Fruit fly (Drosophila melanogaster) Kc167 (cell line): ENCODE data around the gene CG14609.

Experiments
- Myc ChIP-seq: fragments of >200 bp; optimal IDR thresholded peaks from 2 replicates; lab custom pipeline; 2017; ENCODE audit warnings: missing external identifiers
- Sin3A ChIP-seq: fragments of >200 bp; optimal IDR thresholded peaks from 2 replicates; lab custom pipeline; 2018; ENCODE audit warnings: missing external identifiers
- h ChIP-seq: fragments of >200 bp; optimal IDR thresholded peaks from 3 replicates; lab custom pipeline; 2018; ENCODE audit warnings: missing external identifiers
- insv ChIP-seq: fragments of >200 bp; optimal IDR thresholded peaks from 3 replicates; lab custom pipeline; 2018; ENCODE audit warnings: missing external identifiers
- psq ChIP-seq: fragments of >200 bp; optimal IDR thresholded peaks from 2 replicates; lab custom pipeline; 2017; ENCODE audit warnings: missing external identifiers
- ttk ChIP-seq: sonication (Bioruptor generic); optimal IDR thresholded peaks from 2 replicates; lab custom pipeline; 2017; ENCODE audit warnings: missing external identifiers

CG14609 gene

DNA sequence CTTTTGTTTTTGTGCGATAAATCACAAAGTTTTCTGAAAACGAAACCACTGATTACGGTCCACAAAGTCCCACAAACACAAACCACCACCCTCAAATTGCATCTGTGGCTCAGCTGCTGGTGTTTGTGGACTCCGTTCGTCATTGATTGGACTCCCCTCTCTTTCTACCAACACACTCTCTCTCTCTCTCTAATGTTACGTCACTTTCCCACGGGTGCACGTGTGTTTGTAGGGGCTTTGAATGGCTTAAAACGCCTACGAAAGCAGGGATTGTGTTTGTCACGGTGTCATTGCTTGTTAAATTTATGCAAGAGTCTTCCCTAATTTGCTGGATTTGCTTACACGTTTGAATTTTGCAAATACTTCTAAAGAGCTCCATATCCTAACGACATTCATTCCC, 12.8 kb upstream of the CG14609 start:
- no peak for TF ChIP-seq Sin3A (lab: Kevin White, UChicago)
- no peak for TF ChIP-seq psq
- TF ChIP-seq Myc (lab: Kevin White, UChicago) = no peak
- TF ChIP-seq insv (lab: Kevin White, UChicago) = no peak
- no peak for TF ChIP-seq ttk (lab: Kevin White, UChicago)

DNA sequence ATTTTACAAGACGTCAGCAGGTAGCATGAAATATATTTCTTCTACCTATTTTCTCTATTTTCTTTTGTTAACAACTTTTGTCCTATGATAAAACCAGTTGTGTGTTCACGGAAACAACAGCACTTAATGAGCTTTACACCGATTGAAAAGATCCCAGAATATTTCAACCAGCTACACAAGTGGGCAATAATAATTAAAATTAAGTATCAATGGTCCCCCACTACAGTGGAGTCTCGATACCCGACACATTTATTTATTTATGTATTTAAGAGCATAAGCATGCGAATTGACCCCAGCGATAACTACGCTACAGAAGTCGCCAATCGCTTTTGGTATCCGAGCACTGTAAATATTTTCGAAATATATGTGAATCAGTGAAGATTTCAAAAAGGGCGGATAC, 12.1 kb upstream of the CG14609 start:
- TF ChIP-seq insv (lab: Kevin White, UChicago) = no peak
- TF ChIP-seq psq = no peak
- no peak for TF ChIP-seq h
- no peak for TF ChIP-seq Myc (lab: Kevin White, UChicago)
- TF ChIP-seq Sin3A (lab: Kevin White, UChicago) = no peak
- no peak for TF ChIP-seq ttk (lab: Kevin White, UChicago)

DNA sequence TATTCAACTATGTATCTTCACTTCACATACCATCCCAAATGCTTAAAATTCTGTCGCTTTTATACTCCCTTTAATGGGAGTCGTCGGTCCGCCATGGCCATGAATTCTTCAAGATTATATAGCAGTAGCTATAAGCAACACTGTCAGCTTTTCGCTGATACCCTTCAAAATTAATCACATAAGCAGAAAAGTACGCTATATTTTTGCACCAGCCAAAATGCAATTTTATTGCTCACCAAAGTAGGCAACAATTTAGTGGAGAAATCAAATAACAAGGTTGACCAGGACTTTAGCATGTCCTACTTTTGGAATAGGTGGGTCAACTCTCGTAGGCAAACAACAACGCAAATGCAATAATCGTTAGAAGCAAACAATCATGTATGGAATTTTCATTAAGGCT, 921 bp upstream of the CG14609 start:
- TF ChIP-seq Myc (lab: Kevin White, UChicago) (no peak), psq (no peak), insv (lab: Kevin White, UChicago) (no peak), h (no peak), ttk (lab: Kevin White, UChicago) (no peak), Sin3A (lab: Kevin White, UChicago) (no peak)

DNA sequence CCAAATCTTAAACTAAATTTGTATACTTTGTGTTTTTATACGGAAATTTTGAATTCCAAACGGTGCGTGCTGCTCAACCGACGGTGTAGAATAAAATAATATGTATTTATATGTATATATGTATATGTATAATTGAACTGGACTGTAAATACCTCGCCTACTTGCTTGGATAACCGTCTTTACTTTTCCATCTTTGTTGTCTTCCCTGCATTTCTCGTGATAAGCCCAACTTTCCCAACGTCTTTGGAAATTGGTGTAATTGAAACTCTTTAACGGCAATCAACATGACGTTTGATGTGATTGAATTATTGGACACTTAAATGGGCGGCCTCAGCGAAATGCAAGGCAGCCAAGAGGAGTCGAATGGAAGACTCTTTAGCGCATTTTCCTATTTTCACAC, 7.6 kb downstream of the CG14609 start, which contains the start of gene CG1288:
Gene CG1288, minus strand, starts transcription at position 101 of the 400 bp plus-strand sequence.
- no peak for TF ChIP-seq Myc (lab: Kevin White, UChicago)
- no peak for TF ChIP-seq ttk (lab: Kevin White, UChicago)
- TF ChIP-seq insv (lab: Kevin White, UChicago) = no peak
- TF ChIP-seq Sin3A (lab: Kevin White, UChicago) = no peak
- TF ChIP-seq h = no peak
- no peak for TF ChIP-seq psq

DNA sequence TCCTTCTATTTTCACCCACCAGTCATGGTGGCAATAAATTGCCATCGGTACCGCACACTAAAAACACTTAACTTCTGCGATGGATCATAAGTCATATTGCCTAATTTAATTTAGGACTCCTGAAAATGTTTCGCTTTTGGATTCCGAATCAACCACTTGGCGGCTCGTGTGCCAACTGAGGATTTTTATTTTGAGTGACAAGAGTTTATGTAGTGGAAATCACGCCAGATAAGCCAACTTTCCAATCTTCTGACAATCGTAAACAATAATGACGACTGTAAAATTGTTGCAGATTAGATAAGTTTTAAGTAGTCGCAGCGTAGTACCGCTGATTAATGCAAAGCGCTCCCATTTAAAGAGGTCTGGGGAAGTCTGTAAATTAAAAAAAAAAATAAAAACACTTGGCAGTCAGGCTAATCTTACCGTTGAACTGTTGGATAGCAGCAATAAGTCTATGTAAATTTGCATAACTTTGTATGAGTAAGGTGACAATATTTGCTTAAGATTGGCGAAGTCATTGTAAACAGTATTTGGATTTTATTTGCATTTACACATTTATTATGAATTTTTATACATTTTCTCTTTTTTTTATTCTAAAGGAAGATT, 16.3 kb downstream of the CG14609 start, which contains the start of gene CG14606:
Gene CG14606, minus strand, starts transcription at position 160 of the 606 bp plus-strand sequence.
- no peak for TF ChIP-seq insv (lab: Kevin White, UChicago)
- TF ChIP-seq psq = no peak
- TF ChIP-seq ttk (lab: Kevin White, UChicago) = no peak
- TF ChIP-seq Sin3A (lab: Kevin White, UChicago) = no peak
- TF ChIP-seq h = no peak
- TF ChIP-seq Myc (lab: Kevin White, UChicago) = no peak

DNA sequence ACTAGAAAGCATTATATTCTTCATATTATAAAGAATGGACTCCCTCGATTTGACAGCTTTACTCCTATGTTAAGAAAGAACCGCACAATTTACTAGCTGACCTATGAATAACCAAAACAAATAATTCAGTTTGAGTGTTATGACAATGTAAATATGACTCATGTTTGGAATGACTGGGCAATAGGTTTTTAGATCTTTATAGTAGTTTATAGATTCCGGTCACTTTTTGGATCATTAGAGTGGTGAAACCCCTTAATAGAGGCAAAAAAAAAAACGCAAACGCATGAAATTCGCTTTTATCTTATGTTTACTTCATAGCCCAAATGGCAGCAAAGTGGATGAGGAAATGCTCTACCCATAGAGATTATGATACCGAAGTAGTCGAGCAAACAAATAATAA, 18.8 kb downstream of the CG14609 start, which contains the start of gene CG14605:
Gene CG14605, minus strand, starts transcription at position 101 of the 400 bp plus-strand sequence.
- no peak for TF ChIP-seq ttk (lab: Kevin White, UChicago)
- TF ChIP-seq insv (lab: Kevin White, UChicago) = no peak
- TF ChIP-seq Myc (lab: Kevin White, UChicago) = no peak

DNA sequence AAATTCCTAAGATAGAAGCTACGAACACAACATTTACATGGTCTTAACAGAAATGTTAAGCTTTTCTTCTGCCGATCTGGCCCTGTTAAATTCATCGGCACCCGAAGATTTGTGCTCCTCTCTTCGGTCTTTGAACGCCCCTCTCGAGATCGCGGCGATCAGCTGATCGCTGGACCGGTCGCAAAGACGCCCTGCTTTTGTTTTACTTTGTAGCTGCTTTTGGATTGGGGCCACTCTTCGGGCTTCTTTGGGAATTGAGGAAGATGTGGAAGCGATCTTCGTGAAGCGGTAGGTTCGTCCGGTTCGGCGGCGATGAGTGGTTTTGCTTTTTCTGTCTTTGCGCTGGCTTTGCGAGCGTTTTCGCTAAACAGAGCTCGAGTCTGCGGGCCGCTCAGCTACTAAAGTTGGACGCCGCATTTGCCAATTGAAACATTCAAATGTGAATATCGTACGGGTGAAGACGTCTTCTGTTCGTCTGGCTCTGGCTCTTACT, 23.2 kb downstream of the CG14609 start, which contains the start of gene thw:
Gene thw, plus strand, starts transcription at position 443 of the 493 bp plus-strand sequence.
- TF ChIP-seq Myc (lab: Kevin White, UChicago) (no peak), insv (lab: Kevin White, UChicago) (no peak), Sin3A (lab: Kevin White, UChicago) (no peak), ttk (lab: Kevin White, UChicago) (no peak), psq (no peak), h (no peak)

DNA sequence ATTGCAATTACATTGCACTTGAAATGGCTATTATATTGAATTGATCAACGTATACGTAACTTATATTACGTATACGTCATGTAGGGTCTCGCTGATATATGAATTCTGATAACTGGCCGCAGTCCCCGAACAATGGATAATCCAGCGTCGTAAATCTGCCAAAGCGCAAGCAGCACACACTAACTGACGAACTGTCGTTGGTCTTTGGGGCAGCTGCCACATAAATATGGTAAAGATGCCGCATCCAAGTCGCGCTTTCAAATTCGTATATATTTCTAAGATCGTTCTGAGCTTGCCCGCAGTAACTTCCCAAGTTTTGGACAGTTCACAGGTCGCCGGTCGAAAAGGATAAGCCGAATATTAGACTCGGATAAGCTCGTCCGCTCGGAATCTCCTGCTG, 40.7 kb downstream of the CG14609 start, which contains the start of gene CG14607:
Gene CG14607, plus strand, starts transcription at position 301 of the 400 bp plus-strand sequence.
- no peak for TF ChIP-seq ttk (lab: Kevin White, UChicago)
- no peak for TF ChIP-seq h
- no peak for TF ChIP-seq Myc (lab: Kevin White, UChicago)
- no peak for TF ChIP-seq psq
- TF ChIP-seq Sin3A (lab: Kevin White, UChicago) = no peak
- no peak for TF ChIP-seq insv (lab: Kevin White, UChicago)

DNA sequence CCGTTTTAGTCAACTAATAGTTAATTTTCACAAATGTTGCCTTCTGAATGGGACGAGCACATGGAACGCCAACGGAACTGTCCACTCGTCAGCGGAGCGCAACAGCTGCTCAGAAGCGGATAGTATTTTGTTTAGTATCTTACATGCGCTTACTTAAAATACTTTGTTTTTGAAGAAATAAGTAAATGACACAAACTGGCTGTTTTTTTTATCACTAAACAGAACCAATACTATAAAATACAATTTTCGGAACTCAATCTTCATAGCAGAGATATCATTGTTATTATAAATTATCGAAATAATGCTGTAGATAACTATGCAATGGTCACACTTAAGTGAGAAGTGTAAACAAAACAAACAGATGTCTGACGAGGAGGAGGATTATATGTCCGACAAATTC, 46.1 kb downstream of the CG14609 start, which contains the start of the genes Noc3 and CG10053:
Gene Noc3, minus strand, starts transcription at position 81 of the 400 bp plus-strand sequence.
Gene CG10053, plus strand, starts transcription at position 202 of the 400 bp plus-strand sequence.
- no peak for TF ChIP-seq h
- no peak for TF ChIP-seq ttk (lab: Kevin White, UChicago)
- TF ChIP-seq Myc (lab: Kevin White, UChicago) = no peak
- no peak for TF ChIP-seq insv (lab: Kevin White, UChicago)
- TF ChIP-seq psq = no peak
- no peak for TF ChIP-seq Sin3A (lab: Kevin White, UChicago)

DNA sequence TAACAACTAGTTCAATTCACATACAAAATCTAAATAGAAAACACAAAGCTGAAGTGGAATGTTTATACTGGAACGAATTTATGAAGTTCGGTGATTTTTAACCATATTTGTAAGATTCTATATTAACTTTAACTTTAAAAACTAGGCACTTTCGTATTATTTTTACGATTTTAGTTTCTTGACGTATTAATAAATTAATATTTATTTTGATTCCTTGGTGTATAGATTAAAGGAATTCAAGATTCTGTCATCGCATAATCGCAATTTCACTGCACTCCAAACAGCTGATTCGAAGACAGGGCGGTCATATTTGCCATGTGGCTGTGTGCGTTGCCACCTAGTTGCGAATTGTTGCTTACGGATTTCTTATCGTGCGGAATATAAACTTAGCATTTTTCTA, 48.7 kb downstream of the CG14609 start, which contains the start of the genes CG1227 and Dtwd2:
Gene CG1227, minus strand, starts transcription at position 279 of the 400 bp plus-strand sequence.
Gene Dtwd2, plus strand, starts transcription at position 336 of the 400 bp plus-strand sequence.
- TF ChIP-seq Myc (lab: Kevin White, UChicago) = no peak
- TF ChIP-seq psq = no peak
- TF ChIP-seq insv (lab: Kevin White, UChicago) = no peak
- TF ChIP-seq Sin3A (lab: Kevin White, UChicago) = no peak
- no peak for TF ChIP-seq h
- TF ChIP-seq ttk (lab: Kevin White, UChicago) = no peak

DNA sequence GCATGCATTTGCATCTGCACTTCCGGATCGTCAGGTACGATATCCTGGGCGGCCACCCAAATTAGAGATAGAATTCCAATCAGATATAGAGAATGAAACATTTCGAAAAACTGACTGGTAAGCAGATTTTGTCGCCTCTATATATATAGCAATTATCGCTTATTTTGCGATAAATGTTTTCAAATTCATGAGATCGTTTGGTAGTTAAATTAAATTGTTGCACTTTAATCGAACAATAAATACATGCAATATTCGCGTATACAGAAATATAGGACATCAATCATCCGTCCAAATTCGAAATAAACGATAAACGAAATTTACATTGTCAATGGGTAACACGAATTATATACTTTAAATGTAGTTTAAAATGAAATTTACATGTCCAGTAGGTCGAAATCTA, 51.1 kb downstream of the CG14609 start, which contains the start of gene Obp84a:
Gene Obp84a, minus strand, starts transcription at position 101 of the 400 bp plus-strand sequence.
- TF ChIP-seq Myc (lab: Kevin White, UChicago) = no peak
- no peak for TF ChIP-seq ttk (lab: Kevin White, UChicago)
- TF ChIP-seq insv (lab: Kevin White, UChicago) = no peak
- TF ChIP-seq psq = no peak
- no peak for TF ChIP-seq h
- no peak for TF ChIP-seq Sin3A (lab: Kevin White, UChicago)
